Fruit fly (Drosophila melanogaster): ENCODE results near the gene Fadd.

DNA sequence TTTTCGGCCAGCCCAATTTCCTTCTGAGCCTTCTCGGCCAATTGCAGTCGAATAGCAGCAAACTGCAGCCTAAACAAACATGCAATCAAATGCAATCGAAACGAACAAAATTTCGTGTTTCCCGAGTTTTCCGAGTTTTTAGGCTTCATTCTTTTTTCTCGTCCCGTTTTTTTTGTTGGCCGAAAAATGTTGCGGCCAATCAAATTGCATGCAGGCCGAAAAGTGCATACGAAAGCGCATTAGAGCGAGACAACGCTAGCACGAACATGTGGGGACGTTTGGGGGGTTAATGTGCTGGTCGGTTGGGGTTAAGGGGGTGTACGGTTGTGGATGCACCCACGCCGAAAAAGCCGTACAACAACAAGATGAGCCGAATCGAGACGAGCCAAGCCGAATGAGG, 44.5 kb upstream of the Fadd start:
- TF ChIP-seq fd85E (GFP tag; optimal IDR thresholded peaks at IDR 0.05), result no peak
- TF ChIP-seq fkh (GFP tag; optimal IDR thresholded peaks at IDR 0.05), result no peak

Data from whole organism, prepupa.